Worm (Caenorhabditis elegans) whole organism, L4 larva: Measurements from ENCODE around the gene srh-248.

Experiments used
- R02D3.7 ChIP-seq: fragments of 150-350 bp; sonication (generic microtip); optimal IDR thresholded peaks from 3 replicates; lab custom pipeline; 2014; ENCODE audit warnings: missing biosample characterization, missing genetic modification characterization
- cey-2 ChIP-seq: sonication (generic microtip); optimal IDR thresholded peaks from 3 replicates; lab custom pipeline; 2017; ENCODE audit warnings: missing genetic modification characterization, mild to moderate bottlenecking, missing compliant biosample characterization, antibody characterized with exemption, borderline replicate concordance; ENCODE audit not compliant: insufficient read depth
- dve-1 ChIP-seq: sonication (generic microtip); optimal IDR thresholded peaks from 2 replicates; lab custom pipeline; 2017; ENCODE audit warnings: antibody characterized with exemption, mild to moderate bottlenecking, missing genetic modification characterization, missing compliant biosample characterization; ENCODE audit not compliant: insufficient read depth
- fkh-10 ChIP-seq: fragments of 150-350 bp; optimal IDR thresholded peaks from 2 replicates; lab custom pipeline; 2014; ENCODE audit warnings: missing biosample characterization, missing genetic modification reagents, missing genetic modification characterization
- fos-1 ChIP-seq: fragments of 150-350 bp; optimal IDR thresholded peaks from 2 replicates; lab custom pipeline; 2014; ENCODE audit warnings: missing biosample characterization, missing genetic modification characterization
- hlh-30 ChIP-seq: sonication (generic microtip); optimal IDR thresholded peaks from 2 replicates; lab custom pipeline; 2017; ENCODE audit warnings: antibody characterized with exemption, mild to moderate bottlenecking, missing genetic modification characterization, missing compliant biosample characterization; ENCODE audit not compliant: insufficient read depth
- lir-3 ChIP-seq: sonication (generic microtip); optimal IDR thresholded peaks from 2 replicates; lab custom pipeline; 2016; ENCODE audit warnings: mild to moderate bottlenecking, missing genetic modification characterization, missing compliant biosample characterization
- nhr-6 ChIP-seq: fragments of 150-350 bp; optimal IDR thresholded peaks from 2 replicates; lab custom pipeline; 2014; ENCODE audit warnings: missing biosample characterization, missing genetic modification characterization

ce11 chrV:2913948-2914347 lies 41.3 kb downstream of the srh-248 start, which contains the start of gene srh-146:
- no peak for TF ChIP-seq hlh-30 (tag; lab: Kevin White, UChicago)
- no peak for TF ChIP-seq fkh-10 (GFP tag; lab: Kevin White, UChicago)
- TF ChIP-seq fos-1: no peak
- TF ChIP-seq nhr-6 (tag; lab: Kevin White, UChicago): no peak
- no peak for TF ChIP-seq dve-1 (tag; lab: Kevin White, UChicago)
- no peak for TF ChIP-seq lir-3 (tag; lab: Kevin White, UChicago)
- no peak for TF ChIP-seq cey-2 (tag; lab: Kevin White, UChicago)
- no peak for TF ChIP-seq R02D3.7 (tag; lab: Kevin White, UChicago)
